ENCODE assay signal across 2 fruit fly cellular contexts in genomic region chrX:3031752-3032151, dm6.
TF ChIP-seq lines count a peak whose summit lies in the region.

No protein-coding gene starts in this region.

- TF ChIP-seq CTCF in whole organism, embryonic (GFP tag; optimal IDR thresholded peaks at IDR 0.05; lab: Kevin White, UChicago), result no peak

TF ChIP-seq in whole organism, embryonic, 481 proteins besides CTCF, POLR2A, EP300 and RAD21 (continues in another document):
- peak; percentile 42 for TF ChIP-seq gem (tag; optimal IDR thresholded peaks at IDR 0.05; lab: Kevin White, UChicago)
- peak; percentile 35 for TF ChIP-seq grau (tag; optimal IDR thresholded peaks at IDR 0.05; lab: Kevin White, UChicago)
- TF ChIP-seq Dbx (GFP tag; IDR thresholded peaks at IDR 0.05; lab: Robert Waterston, UW), result 0 out of 3 replicates have a peak, but pooled peaks have one; percentile 33
- peak; percentile 38 for TF ChIP-seq CG7556 (GFP tag; optimal IDR thresholded peaks at IDR 0.05; lab: Kevin White, UChicago)
- TF ChIP-seq Fer1 (GFP tag; optimal IDR thresholded peaks at IDR 0.05; lab: Kevin White, UChicago), result peak; percentile 21
- peak; percentile 44; the same call in 1 of the 2 replicates for TF ChIP-seq Xrp1 (GFP tag; IDR thresholded peaks at IDR 0.05; lab: Robert Waterston, UW)
- no peak for TF ChIP-seq CG11560 (tag; IDR thresholded peaks at IDR 0.05; lab: Robert Waterston, UW)
- peak; percentile 29 for TF ChIP-seq CG2120 (GFP tag; optimal IDR thresholded peaks at IDR 0.05; lab: Kevin White, UChicago)
- TF ChIP-seq gt (GFP tag; IDR thresholded peaks at IDR 0.05; lab: Robert Waterston, UW), result no peak
- TF ChIP-seq slbo (GFP tag; IDR thresholded peaks at IDR 0.05; lab: Robert Waterston, UW), result peak; percentile 43
- TF ChIP-seq CG12391 (tag; optimal IDR thresholded peaks at IDR 0.05; lab: Kevin White, UChicago), result no peak
- TF ChIP-seq bsh (GFP tag; optimal IDR thresholded peaks at IDR 0.05; lab: Kevin White, UChicago), result peak in 1 of 2 experiments; percentile 24
- no peak for TF ChIP-seq CG16863 (GFP tag; optimal IDR thresholded peaks at IDR 0.05; lab: Kevin White, UChicago)
- TF ChIP-seq CG10267 (tag; optimal IDR thresholded peaks at IDR 0.05; lab: Kevin White, UChicago), result no peak
- no peak for TF ChIP-seq Jarid2 (GFP tag; optimal IDR thresholded peaks at IDR 0.05; lab: Kevin White, UChicago)
- TF ChIP-seq unc-4 (GFP tag; IDR thresholded peaks at IDR 0.05; lab: Robert Waterston, UW; ENCODE audit: partially characterized antibody), result no peak
- peak; percentile 33 for TF ChIP-seq Med (GFP tag; lab: Kevin White, UChicago)
- peak; percentile 1 for TF ChIP-seq Sox100B (GFP tag; optimal IDR thresholded peaks at IDR 0.05; lab: Kevin White, UChicago)
- no peak for TF ChIP-seq lilli (GFP tag; optimal IDR thresholded peaks at IDR 0.05; lab: Kevin White, UChicago)
- TF ChIP-seq CG14710 (tag; optimal IDR thresholded peaks at IDR 0.05; lab: Kevin White, UChicago), result peak; percentile 5
- no peak for TF ChIP-seq Opbp (GFP tag; IDR thresholded peaks at IDR 0.05; lab: Robert Waterston, UW; ENCODE audit: partially characterized antibody)
- no peak for TF ChIP-seq CG12236 (GFP tag; optimal IDR thresholded peaks at IDR 0.05; lab: Kevin White, UChicago)
- TF ChIP-seq zfh1 (GFP tag; IDR thresholded peaks at IDR 0.05; lab: Robert Waterston, UW), result no peak
- peak; percentile 20 for TF ChIP-seq CG18476 (GFP tag; optimal IDR thresholded peaks at IDR 0.05; lab: Kevin White, UChicago)
- no peak for TF ChIP-seq BtbVII (GFP tag; optimal IDR thresholded peaks at IDR 0.05; lab: Kevin White, UChicago)
- TF ChIP-seq CG30403 (GFP tag; optimal IDR thresholded peaks at IDR 0.05; lab: Kevin White, UChicago), result peak; percentile 17
- TF ChIP-seq Blimp-1 (GFP tag; optimal IDR thresholded peaks at IDR 0.05; lab: Kevin White, UChicago), result peak; percentile 13
- 0 out of 2 replicates have a peak, but pooled peaks have one; percentile 29 for TF ChIP-seq CG31441 (GFP tag; IDR thresholded peaks at IDR 0.05; lab: Robert Waterston, UW)
- TF ChIP-seq Fer2 (tag; optimal IDR thresholded peaks at IDR 0.05; lab: Kevin White, UChicago), result no peak
- TF ChIP-seq dpn (GFP tag; optimal IDR thresholded peaks at IDR 0.05; lab: Kevin White, UChicago), result no peak
- no peak for TF ChIP-seq odd (GFP tag; optimal IDR thresholded peaks at IDR 0.05; lab: Kevin White, UChicago)
- no peak for TF ChIP-seq CG6175 (GFP tag; IDR thresholded peaks at IDR 0.05; lab: Robert Waterston, UW)
- TF ChIP-seq Atf6 (GFP tag; IDR thresholded peaks at IDR 0.05; lab: Robert Waterston, UW), result no peak
- no peak for TF ChIP-seq CG15073 (GFP tag; optimal IDR thresholded peaks at IDR 0.05; lab: Kevin White, UChicago)
- peak; percentile 10 for TF ChIP-seq Meics (GFP tag; optimal IDR thresholded peaks at IDR 0.05; lab: Kevin White, UChicago)
- peak; percentile 12 for TF ChIP-seq Ssrp (tag; optimal IDR thresholded peaks at IDR 0.05; lab: Kevin White, UChicago)
- no peak for TF ChIP-seq ttk (GFP tag; IDR thresholded peaks at IDR 0.05; lab: Robert Waterston, UW)
- TF ChIP-seq lmd (GFP tag; IDR thresholded peaks at IDR 0.05; lab: Robert Waterston, UW), result 0 out of 2 replicates have a peak, but pooled peaks have one; percentile 8
- no peak for TF ChIP-seq CG7928 (GFP tag; optimal IDR thresholded peaks at IDR 0.05; lab: Kevin White, UChicago)
- TF ChIP-seq CG5180 (GFP tag; optimal IDR thresholded peaks at IDR 0.05; lab: Kevin White, UChicago), result peak; percentile 2
- peak; percentile 29 for TF ChIP-seq dmrt99B (tag; optimal IDR thresholded peaks at IDR 0.05; lab: Kevin White, UChicago)
- TF ChIP-seq CG17361 (GFP tag; IDR thresholded peaks at IDR 0.05; lab: Robert Waterston, UW), result 0 out of 3 replicates have a peak, but pooled peaks have one; percentile 30
- no peak for TF ChIP-seq CG11696 (GFP tag; IDR thresholded peaks at IDR 0.05; lab: Robert Waterston, UW)
- TF ChIP-seq chinmo (GFP tag; IDR thresholded peaks at IDR 0.05; lab: Robert Waterston, UW; ENCODE audit: partially characterized antibody), result no peak
- no peak for TF ChIP-seq chif (GFP tag; optimal IDR thresholded peaks at IDR 0.05; lab: Kevin White, UChicago)

TF ChIP-seq in whole organism, prepupa, 60 proteins besides CTCF, POLR2A, EP300 and RAD21:
- TF ChIP-seq CG3919 (GFP tag; optimal IDR thresholded peaks at IDR 0.05; lab: Kevin White, UChicago), result no peak
- peak; percentile 8 for TF ChIP-seq Eip78C (GFP tag; lab: Kevin White, UChicago)

Comparison
In these comparisons a context has a peak if more than half of its experiments do, and no peak if none do; other contexts are left out.
1. Of the 7 proteins assayed by ChIP-seq in both whole organism, embryonic and whole organism, prepupa: peak only in whole organism, embryonic: Blimp-1; only in whole organism, prepupa: none; in both: none; in neither: 6.